Worm (Caenorhabditis elegans): ENCODE results near the gene ZK643.2.
"Not testable (repeated sequence)": the region's sequence is repeated elsewhere in the genome, so short reads cannot be mapped to it uniquely, and the experiment has no call there.

ZK643.2 gene

ce11 chrIII:9004658-9005057, 48.3 kb downstream of the ZK643.2 start:
- no peak for TF ChIP-seq nhr-77 (tag; optimal IDR thresholded peaks at IDR 0.05)
- TF ChIP-seq ceh-82 (tag; optimal IDR thresholded peaks at IDR 0.05): no peak
- no peak for TF ChIP-seq nhr-21 (tag; optimal IDR thresholded peaks at IDR 0.05)
- no peak for TF ChIP-seq nhr-23 (tag; optimal IDR thresholded peaks at IDR 0.05)
- no peak for TF ChIP-seq aly-2 (tag; optimal IDR thresholded peaks at IDR 0.05)
- no peak for TF ChIP-seq R02D3.7 (tag; optimal IDR thresholded peaks at IDR 0.05)
- TF ChIP-seq mdl-1 (tag; optimal IDR thresholded peaks at IDR 0.05): no peak
- TF ChIP-seq nhr-25 (tag; optimal IDR thresholded peaks at IDR 0.05): no peak
- TF ChIP-seq unc-62 (GFP tag; optimal IDR thresholded peaks at IDR 0.05): no peak
- no peak for TF ChIP-seq ztf-4 (tag; optimal IDR thresholded peaks at IDR 0.05)
- no peak for TF ChIP-seq elt-3 (tag; optimal IDR thresholded peaks at IDR 0.05)
- no peak for TF ChIP-seq blmp-1 (tag; optimal IDR thresholded peaks at IDR 0.05; ENCODE audit: insufficient read depth)
- TF ChIP-seq unc-55 (GFP tag; optimal IDR thresholded peaks at IDR 0.05): no peak
- no peak for TF ChIP-seq peb-1 (tag; optimal IDR thresholded peaks at IDR 0.05)
- no peak for TF ChIP-seq nhr-129 (tag; optimal IDR thresholded peaks at IDR 0.05)
- no peak for TF ChIP-seq unc-39 (tag; optimal IDR thresholded peaks at IDR 0.05)
- TF ChIP-seq lin-13 (GFP tag; optimal IDR thresholded peaks at IDR 0.05): no peak

ce11 chrIII:9005905-9006372, 49.6 kb downstream of the ZK643.2 start, which contains the start of gene rab-6.1:
TSS of gene rab-6.1 (minus strand) at chrIII:9005955.
- not testable (repeated sequence) for TF ChIP-seq zag-1, sem-4, lsy-2 (tag; optimal IDR thresholded peaks at IDR 0.05)

- TF ChIP-seq elt-1 (tag; optimal IDR thresholded peaks at IDR 0.05) (no peak), mbf-1 (tag; optimal IDR thresholded peaks at IDR 0.05) (no peak), C34F6.9 (tag; optimal IDR thresholded peaks at IDR 0.05) (no peak), sma-9 (GFP tag; optimal IDR thresholded peaks at IDR 0.05) (peak; percentile 55), sma-9 (tag; optimal IDR thresholded peaks at IDR 0.05) (no peak), unc-39 (tag; optimal IDR thresholded peaks at IDR 0.05) (no peak), nhr-77 (tag; optimal IDR thresholded peaks at IDR 0.05) (no peak), nhr-129 (tag; optimal IDR thresholded peaks at IDR 0.05) (peak; percentile 50), F13H6.1 (tag; optimal IDR thresholded peaks at IDR 0.05) (peak; percentile 36), dmd-4 (tag; optimal IDR thresholded peaks at IDR 0.05) (no peak), R02D3.7 (tag; optimal IDR thresholded peaks at IDR 0.05) (no peak), elt-3 (tag; optimal IDR thresholded peaks at IDR 0.05) (no peak), ama-1 (optimal IDR thresholded peaks at IDR 0.05) (no peak), ztf-4 (tag; optimal IDR thresholded peaks at IDR 0.05) (no peak), unc-55 (GFP tag; optimal IDR thresholded peaks at IDR 0.05) (no peak), fos-1 (tag; optimal IDR thresholded peaks at IDR 0.05) (peak; percentile 43), nhr-11 (tag; optimal IDR thresholded peaks at IDR 0.05) (no peak), peb-1 (tag; optimal IDR thresholded peaks at IDR 0.05) (no peak), nhr-6 (tag; optimal IDR thresholded peaks at IDR 0.05) (no peak), nhr-10 (tag; optimal IDR thresholded peaks at IDR 0.05) (no peak), blmp-1 (tag; optimal IDR thresholded peaks at IDR 0.05; ENCODE audit: insufficient read depth) (no peak), egl-27 (tag; optimal IDR thresholded peaks at IDR 0.05) (no peak), nhr-21 (tag; optimal IDR thresholded peaks at IDR 0.05) (no peak), ZK546.5 (tag; optimal IDR thresholded peaks at IDR 0.05) (no peak)
These were observed 50.8 kb downstream of the ZK643.2 start for ce11 chrIII:9007183-9007582.

All from whole organism, L2 larva.